Fruit fly (Drosophila melanogaster) whole organism, prepupa: Measurements from ENCODE around the gene Wnt4.

Source experiments
- Blimp-1 ChIP-seq: fragments of 200-800 bp; sonication (Bioruptor generic); optimal IDR thresholded peaks from 3 replicates; lab custom pipeline; 2017; ENCODE audit warnings: missing biosample characterization, missing genetic modification characterization, mild to moderate bottlenecking, moderate library complexity, missing genetic modification reagents
- CG6854 ChIP-seq: fragments of 200-800 bp; sonication (Bioruptor generic); optimal IDR thresholded peaks from 2 replicates; lab custom pipeline; 2017; ENCODE audit warnings: missing biosample characterization, mild to moderate bottlenecking, missing genetic modification characterization
- CG9139 ChIP-seq: fragments of 200-800 bp; sonication (Bioruptor generic); optimal IDR thresholded peaks from 3 replicates; lab custom pipeline; 2017; ENCODE audit warnings: missing biosample characterization, mild to moderate bottlenecking, missing genetic modification characterization
- salr ChIP-seq, 2 experiments: fragments of 200-800 bp; sonication (Bioruptor generic); optimal IDR thresholded peaks; 3 replicates each; lab custom pipeline; 2016 to 2018; ENCODE audit warnings: missing biosample characterization in 2 of 2, missing genetic modification characterization in 2 of 2, mild to moderate bottlenecking in 1 of 2

DNA sequence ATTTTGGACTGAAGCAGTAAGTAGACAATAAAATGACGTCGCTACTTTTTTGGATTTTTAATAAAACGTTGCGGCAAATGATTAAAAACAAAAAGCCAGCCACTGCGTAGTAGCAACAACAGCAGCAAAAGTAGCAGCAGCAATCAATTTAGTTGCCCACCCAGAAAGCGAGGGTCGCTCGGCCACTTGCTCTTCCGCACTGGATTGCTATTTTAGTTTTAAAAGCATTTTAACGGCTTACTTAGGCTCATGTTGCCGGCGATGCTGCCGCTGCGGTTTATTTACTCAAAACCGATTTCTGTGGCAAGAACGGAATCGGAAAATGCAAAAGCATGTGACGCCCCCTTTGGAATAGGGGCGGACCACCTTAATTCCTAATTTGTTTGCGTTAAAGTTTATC lies 14.4 kb downstream of the Wnt4 start:
- no peak for TF ChIP-seq CG9139
- TF ChIP-seq Blimp-1 (GFP tag; lab: Kevin White, UChicago): no peak
- TF ChIP-seq salr (GFP tag; optimal IDR thresholded peaks at IDR 0.05; lab: Kevin White, UChicago): no peak
- no peak for TF ChIP-seq CG6854 (GFP tag; lab: Kevin White, UChicago)
